Worm (Caenorhabditis elegans): ENCODE measurements around the gene C50D2.7.

The C50D2.7 gene

ce11 chrII:97992-98763 lies 3.1 kb upstream of the C50D2.7 start, which contains the start of the genes luc-7L3 and sftb-6 (continued):
- TF ChIP-seq spr-3 (GFP tag; optimal IDR thresholded peaks at IDR 0.05) (no peak), F26F4.8 (GFP tag; conservative IDR thresholded peaks at IDR 0.05) (no peak), rbr-2 (tag; optimal IDR thresholded peaks at IDR 0.05) (peak; percentile 48), spr-1 (tag; optimal IDR thresholded peaks at IDR 0.05) (no peak), Y105C5A.15 (GFP tag; IDR thresholded peaks at IDR 0.05) (no peak), T20F7.1 (GFP tag; optimal IDR thresholded peaks at IDR 0.05) (peak; percentile 100), lin-39 (tag; optimal IDR thresholded peaks at IDR 0.05) (no peak), vab-7 (GFP tag; IDR thresholded peaks at IDR 0.05) (no peak), gei-8 (GFP tag; optimal IDR thresholded peaks at IDR 0.05) (no peak), mep-1 (tag; optimal IDR thresholded peaks at IDR 0.05) (peak; percentile 56), cey-2 (tag; optimal IDR thresholded peaks at IDR 0.05; ENCODE audit: borderline replicate concordance, insufficient read depth) (no peak), nhr-77 (tag; optimal IDR thresholded peaks at IDR 0.05) (no peak), hif-1 (tag; optimal IDR thresholded peaks at IDR 0.05) (peak in 1 of 2 experiments; percentile 7), zfp-3 (GFP tag; conservative IDR thresholded peaks at IDR 0.05) (no peak), set-16 (GFP tag; IDR thresholded peaks at IDR 0.05) (no peak), lin-38 (GFP tag; IDR thresholded peaks at IDR 0.05) (peak; percentile 26), nhr-41 (GFP tag; IDR thresholded peaks at IDR 0.05) (no peak), mxl-3 (GFP tag; optimal IDR thresholded peaks at IDR 0.05) (no peak), zag-1 (tag; optimal IDR thresholded peaks at IDR 0.05) (no peak), unc-130 (GFP tag; optimal IDR thresholded peaks at IDR 0.05) (no peak), lim-7 (GFP tag; IDR thresholded peaks at IDR 0.05) (no peak), jun-1 (tag; optimal IDR thresholded peaks at IDR 0.05) (no peak), madf-5 (GFP tag; IDR thresholded peaks at IDR 0.05) (no peak), tag-97 (GFP tag; IDR thresholded peaks at IDR 0.05) (no peak), hlh-30 (tag; optimal IDR thresholded peaks at IDR 0.05; ENCODE audit: insufficient read depth) (peak; percentile 21), ctbp-1 (GFP tag; IDR thresholded peaks at IDR 0.05) (0 out of 2 replicates have a peak, but pooled peaks have one; percentile 19), nhr-25 (tag; optimal IDR thresholded peaks at IDR 0.05; ENCODE audit: borderline replicate concordance, insufficient read depth) (no peak), daf-16 (GFP tag; optimal IDR thresholded peaks at IDR 0.05) (no peak), daf-16 (tag; optimal IDR thresholded peaks at IDR 0.05) (peak; percentile 72)

ce11 chrII:91419-91818 lies 3.7 kb downstream of the C50D2.7 start, which contains the start of gene mcat-1:
mcat-1 (minus strand) TSS chrII:91519.
- no peak for TF ChIP-seq madf-9 (GFP tag; conservative IDR thresholded peaks at IDR 0.05)
- TF ChIP-seq unc-62 (GFP tag; optimal IDR thresholded peaks at IDR 0.05 in 1 of 2), result peak in 1 of 2 experiments; percentile 49
- TF ChIP-seq unc-62 (tag; optimal IDR thresholded peaks at IDR 0.05), result no peak

ce11 chrII:87937-88336 lies 7.1 kb downstream of the C50D2.7 start:
- no peak for TF ChIP-seq tag-97 (GFP tag; IDR thresholded peaks at IDR 0.05)
- TF ChIP-seq nhr-237 (tag; optimal IDR thresholded peaks at IDR 0.05), result no peak
- no peak for TF ChIP-seq ceh-82 (tag; optimal IDR thresholded peaks at IDR 0.05)

ce11 chrII:86794-87193 lies 8.3 kb downstream of the C50D2.7 start:
- no peak for TF ChIP-seq fos-1 (tag; optimal IDR thresholded peaks at IDR 0.05)
- TF ChIP-seq sdz-12 (GFP tag; optimal IDR thresholded peaks at IDR 0.05), result no peak
- TF ChIP-seq ztf-7 (tag; optimal IDR thresholded peaks at IDR 0.05), result no peak
- TF ChIP-seq mdl-1 (tag; optimal IDR thresholded peaks at IDR 0.05), result no peak
- TF ChIP-seq F44E2.7 (GFP tag; IDR thresholded peaks at IDR 0.05), result no peak
- TF ChIP-seq lin-1 (GFP tag; IDR thresholded peaks at IDR 0.05), result no peak
- TF ChIP-seq daf-19 (GFP tag; conservative IDR thresholded peaks at IDR 0.05), result no peak
- no peak for TF ChIP-seq duxl-1 (tag; optimal IDR thresholded peaks at IDR 0.05; ENCODE audit: poor library complexity)
- no peak for TF ChIP-seq lin-39 (tag; optimal IDR thresholded peaks at IDR 0.05)
- no peak for TF ChIP-seq fkh-10 (GFP tag; optimal IDR thresholded peaks at IDR 0.05)
- no peak for TF ChIP-seq egl-27 (tag; optimal IDR thresholded peaks at IDR 0.05)
- no peak for TF ChIP-seq nhr-42 (GFP tag; IDR thresholded peaks at IDR 0.05)
- no peak for TF ChIP-seq mes-2 (tag; optimal IDR thresholded peaks at IDR 0.05; ENCODE audit: poor library complexity, severe bottlenecking)
- no peak for TF ChIP-seq mdt-29 (GFP tag; IDR thresholded peaks at IDR 0.05)
